Worm (Caenorhabditis elegans) whole organism, midembryonic: ENCODE results near the gene srt-16.

Source experiments
- T22C8.4 ChIP-seq: fragments of 200-800 bp; sonication (Bioruptor generic); IDR thresholded peaks from 2 replicates; pipeline ENCODE4 v1.3.6; 2022; ENCODE audit warnings: missing genetic modification characterization, missing compliant biosample characterization
- cog-1 ChIP-seq: sonication (generic microtip); optimal IDR thresholded peaks from 2 replicates; lab custom pipeline; 2016; ENCODE audit warnings: missing genetic modification characterization, missing compliant biosample characterization
- flt-1 ChIP-seq: fragments of 200-800 bp; sonication (Bioruptor generic); IDR thresholded peaks from 2 replicates; pipeline ENCODE4 v1.3.6; 2022; ENCODE audit warnings: missing genetic modification characterization, missing compliant biosample characterization
- klf-2 ChIP-seq: fragments of 200-800 bp; sonication (Bioruptor generic); conservative IDR thresholded peaks from 2 replicates; pipeline ENCODE4 v1.3.6; 2022; ENCODE audit warnings: missing genetic modification reagents, missing genetic modification characterization, missing compliant biosample characterization
- med-1 ChIP-seq: sonication (generic microtip); optimal IDR thresholded peaks from 2 replicates; lab custom pipeline; 2017; ENCODE audit warnings: missing genetic modification characterization, mild to moderate bottlenecking, missing compliant biosample characterization, antibody characterized with exemption, missing genetic modification reagents; ENCODE audit not compliant: insufficient read depth
- ref-1 ChIP-seq: fragments of 200-800 bp; sonication (Bioruptor generic); conservative IDR thresholded peaks from 2 replicates; pipeline ENCODE4 v1.3.6; 2022; ENCODE audit warnings: missing genetic modification reagents, missing genetic modification characterization, missing compliant biosample characterization
- tab-1 ChIP-seq: fragments of 200-800 bp; sonication (Bioruptor generic); IDR thresholded peaks from 2 replicates; pipeline ENCODE4 v1.3.6; 2022; ENCODE audit warnings: missing genetic modification characterization, missing compliant biosample characterization
- ztf-23 ChIP-seq: fragments of 200-800 bp; sonication (Bioruptor generic); IDR thresholded peaks from 2 replicates; pipeline ENCODE4 v1.3.6; 2022; ENCODE audit warnings: missing genetic modification reagents, missing genetic modification characterization, missing compliant biosample characterization
- ztf-29 ChIP-seq: fragments of 200-800 bp; sonication (Bioruptor generic); IDR thresholded peaks from 2 replicates; pipeline ENCODE4 v1.3.6; 2022; ENCODE audit warnings: missing genetic modification reagents, missing genetic modification characterization, missing compliant biosample characterization

DNA sequence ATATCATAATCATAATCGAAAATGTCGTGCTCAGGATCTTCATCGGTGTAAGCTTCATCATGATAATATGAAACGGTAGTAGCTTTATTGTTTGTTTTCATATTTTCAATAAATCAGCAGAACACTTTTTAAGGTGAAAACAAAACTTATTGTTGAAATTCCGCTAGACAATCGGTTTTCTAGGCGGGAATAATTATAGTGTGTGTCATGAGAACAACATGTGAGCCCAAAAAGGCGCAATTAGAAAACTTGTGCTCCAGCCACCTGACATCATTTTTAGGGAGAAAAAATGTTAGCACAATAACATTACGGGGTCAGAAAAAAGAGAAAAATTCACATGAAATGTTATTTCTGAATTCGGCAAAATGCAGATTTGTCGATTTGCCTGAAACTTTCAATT lies 30.1 kb downstream of the srt-16 start, which contains the start of gene srw-8:
- no peak for TF ChIP-seq flt-1 (GFP tag; lab: Robert Waterston, UW)
- TF ChIP-seq ref-1 (GFP tag; lab: Robert Waterston, UW) = no peak
- no peak for TF ChIP-seq T22C8.4 (GFP tag; lab: Robert Waterston, UW)
- no peak for TF ChIP-seq med-1
- no peak for TF ChIP-seq ztf-29 (GFP tag; lab: Robert Waterston, UW)
- TF ChIP-seq tab-1 (GFP tag; lab: Robert Waterston, UW) = no peak
- no peak for TF ChIP-seq ztf-23
- no peak for TF ChIP-seq klf-2 (GFP tag; lab: Robert Waterston, UW)
- TF ChIP-seq cog-1 (tag; lab: Kevin White, UChicago) = no peak
